Fruit fly (Drosophila melanogaster) whole organism: Measurements from ENCODE around the gene Cyp12e1.

Experiments used
- CG8478 ChIP-seq: fragments of >200 bp; optimal IDR thresholded peaks from 2 replicates; lab custom pipeline; 2018; ENCODE audit warnings: inconsistent platforms
- Dll ChIP-seq: fragments of >200 bp; optimal IDR thresholded peaks from 2 replicates; lab custom pipeline; 2017
- EcR ChIP-seq, 2 experiments: fragments of >200 bp; optimal IDR thresholded peaks; 2 replicates each; lab custom pipeline; 2017; ENCODE audit warnings: missing biosample characterization in 2 of 2, missing genetic modification characterization in 2 of 2, missing genetic modification reagents in 2 of 2
- pan ChIP-seq: fragments of >200 bp; optimal IDR thresholded peaks from 2 replicates; lab custom pipeline; 2017
- psq ChIP-seq: fragments of >200 bp; optimal IDR thresholded peaks from 2 replicates; lab custom pipeline; 2017
- usp ChIP-seq: fragments of >200 bp; optimal IDR thresholded peaks from 2 replicates; lab custom pipeline; 2017; ENCODE audit warnings: missing biosample characterization, missing genetic modification characterization, mixed read lengths

DNA sequence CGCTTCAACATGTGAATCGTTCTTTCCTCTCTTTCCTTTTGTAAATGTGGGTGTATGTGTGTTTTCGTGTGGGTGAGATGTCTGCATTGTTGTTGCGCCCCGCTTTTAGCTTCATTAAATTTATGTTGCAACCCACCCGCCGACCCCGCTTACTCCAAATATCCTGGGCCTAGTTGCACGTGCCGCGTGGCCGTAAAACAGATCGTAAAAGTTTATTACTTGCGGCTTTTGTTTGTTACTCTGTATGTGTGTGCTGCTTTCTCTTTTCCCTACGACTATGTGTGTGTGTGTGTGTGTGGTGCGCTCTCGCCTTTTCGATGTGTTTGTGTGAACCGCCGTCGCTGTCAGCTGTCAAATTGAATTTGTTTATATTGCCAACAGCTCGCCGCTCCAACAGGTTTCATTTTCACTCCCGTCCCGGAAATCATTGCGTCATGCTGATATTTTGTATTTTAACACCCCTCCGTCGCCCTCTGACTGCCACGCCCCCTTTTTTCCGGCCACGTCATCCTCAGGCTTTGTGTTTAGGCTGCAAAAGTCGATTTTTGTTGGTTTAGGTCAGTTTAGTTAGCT is 1.1 kb upstream of the Cyp12e1 start:
- TF ChIP-seq CG8478 (no peak), psq (no peak), Dll (lab: Kevin White, UChicago) (no peak), pan (lab: Kevin White, UChicago) (no peak), EcR (GFP tag; optimal IDR thresholded peaks at IDR 0.05; lab: Kevin White, UChicago) (no peak), usp (GFP tag; lab: Kevin White, UChicago) (no peak)
